Worm (Caenorhabditis elegans) whole organism, L4 larva: Measurements from ENCODE around the gene clpf-1.
A peak's percentile ranks its signal among the peaks of the same experiment; 100 is the strongest.

Experiments used
- F44E2.7 ChIP-seq: fragments of 200-800 bp; sonication (Bioruptor generic); IDR thresholded peaks from 2 replicates; pipeline ENCODE4 v2.1.2; 2022; ENCODE audit warnings: missing genetic modification characterization, missing compliant biosample characterization
- F49E8.2 ChIP-seq: sonication (generic microtip); optimal IDR thresholded peaks from 2 replicates; lab custom pipeline; 2016; ENCODE audit warnings: missing compliant biosample characterization, mild to moderate bottlenecking, missing genetic modification characterization, borderline replicate concordance
- Y5F2A.4 ChIP-seq: fragments of 200-800 bp; sonication (Bioruptor generic); optimal IDR thresholded peaks from 2 replicates; lab custom pipeline; 2018; ENCODE audit warnings: mild to moderate bottlenecking, missing genetic modification characterization, missing compliant biosample characterization
- aha-1 ChIP-seq: fragments of 150-350 bp; peaks from one replicate; lab custom pipeline; 2014; ENCODE audit warnings: missing biosample characterization, missing genetic modification characterization
- ama-1 ChIP-seq: fragments of 150-350 bp; optimal IDR thresholded peaks from 2 replicates; lab custom pipeline; 2014; ENCODE audit warnings: inconsistent platforms, mixed read lengths
- ceh-28 ChIP-seq: fragments of 150-350 bp; optimal IDR thresholded peaks from 2 replicates; lab custom pipeline; 2014; ENCODE audit warnings: missing biosample characterization, missing genetic modification reagents, missing genetic modification characterization
- ceh-44 ChIP-seq: fragments of 200-800 bp; sonication (Bioruptor generic); IDR thresholded peaks from 2 replicates; pipeline ENCODE4 v1.3.6; 2022; ENCODE audit warnings: missing genetic modification reagents, missing genetic modification characterization, missing compliant biosample characterization
- daf-16 ChIP-seq, 3 experiments: sonication (generic microtip); optimal IDR thresholded peaks; 2 replicates each; lab custom pipeline; 2016 to 2017; ENCODE audit warnings: missing genetic modification characterization in 3 of 3, missing genetic modification reagents in 3 of 3, mild to moderate bottlenecking in 2 of 3, missing compliant biosample characterization in 2 of 3, missing biosample characterization in 1 of 3, moderate library complexity in 1 of 3
- dmd-6 ChIP-seq: fragments of 200-800 bp; sonication (Bioruptor generic); IDR thresholded peaks from 2 replicates; pipeline ENCODE4 v1.3.6; 2022; ENCODE audit warnings: missing genetic modification reagents, missing genetic modification characterization, missing compliant biosample characterization
- dpl-1 ChIP-seq: fragments of 150-350 bp; optimal IDR thresholded peaks from 2 replicates; lab custom pipeline; 2014; ENCODE audit warnings: missing biosample characterization, missing genetic modification reagents, missing genetic modification characterization
- duxl-1 ChIP-seq: sonication (generic microtip); optimal IDR thresholded peaks from 2 replicates; lab custom pipeline; 2016; ENCODE audit warnings: mild to moderate bottlenecking, missing genetic modification characterization, moderate library complexity, missing compliant biosample characterization; ENCODE audit not compliant: poor library complexity
- dve-1 ChIP-seq: sonication (generic microtip); optimal IDR thresholded peaks from 2 replicates; lab custom pipeline; 2017; ENCODE audit warnings: antibody characterized with exemption, mild to moderate bottlenecking, missing genetic modification characterization, missing compliant biosample characterization; ENCODE audit not compliant: insufficient read depth
- hif-1 ChIP-seq, 2 experiments: sonication (generic microtip); optimal IDR thresholded peaks; 2 replicates each; lab custom pipeline; 2016 to 2017; ENCODE audit warnings: missing compliant biosample characterization in 2 of 2, missing genetic modification characterization in 2 of 2, missing genetic modification reagents in 2 of 2, missing genotype in 2 of 2, mild to moderate bottlenecking in 1 of 2
- hlh-30 ChIP-seq: sonication (generic microtip); optimal IDR thresholded peaks from 2 replicates; lab custom pipeline; 2017; ENCODE audit warnings: antibody characterized with exemption, mild to moderate bottlenecking, missing genetic modification characterization, missing compliant biosample characterization; ENCODE audit not compliant: insufficient read depth
- lin-15B ChIP-seq: fragments of 150-350 bp; sonication (generic microtip); optimal IDR thresholded peaks from 3 replicates; lab custom pipeline; 2014; ENCODE audit warnings: missing biosample characterization, missing genetic modification characterization
- lin-38 ChIP-seq: fragments of 200-800 bp; sonication (Bioruptor generic); IDR thresholded peaks from 2 replicates; pipeline ENCODE4 v1.3.6; 2022; ENCODE audit warnings: missing genetic modification reagents, missing genetic modification characterization, missing compliant biosample characterization
- lin-39 ChIP-seq: fragments of 150-350 bp; optimal IDR thresholded peaks from 2 replicates; lab custom pipeline; 2014; ENCODE audit warnings: missing biosample characterization, missing genetic modification reagents, missing genetic modification characterization
- lsy-2 ChIP-seq, 2 experiments: fragments of 150-350 bp in 1 of 2; sonication (generic microtip) in 1 of 2; optimal IDR thresholded peaks; 2 replicates each; lab custom pipeline; 2014 to 2017; ENCODE audit warnings: missing biosample characterization in 2 of 2, missing genetic modification characterization in 2 of 2
- mep-1 ChIP-seq: fragments of 150-350 bp; sonication (generic microtip); optimal IDR thresholded peaks from 3 replicates; lab custom pipeline; 2014; ENCODE audit warnings: missing biosample characterization, missing genetic modification characterization
- mes-2 ChIP-seq: sonication (generic microtip); optimal IDR thresholded peaks from 2 replicates; lab custom pipeline; 2016; ENCODE audit warnings: missing genotype, mild to moderate bottlenecking, missing genetic modification characterization, missing compliant biosample characterization; ENCODE audit not compliant: poor library complexity, severe bottlenecking
- mxl-3 ChIP-seq: fragments of 200-800 bp; sonication (Bioruptor generic); optimal IDR thresholded peaks from 2 replicates; lab custom pipeline; 2018; ENCODE audit warnings: mild to moderate bottlenecking, missing genetic modification characterization, missing compliant biosample characterization
- nhr-11 ChIP-seq: fragments of 150-350 bp; optimal IDR thresholded peaks from 2 replicates; lab custom pipeline; 2014; ENCODE audit warnings: missing biosample characterization, missing genetic modification characterization
- nhr-42 ChIP-seq: fragments of 200-800 bp; sonication (Bioruptor generic); IDR thresholded peaks from 2 replicates; pipeline ENCODE4 v1.3.6; 2022; ENCODE audit warnings: missing genetic modification characterization, missing compliant biosample characterization
- nhr-77 ChIP-seq: fragments of 150-350 bp; optimal IDR thresholded peaks from 2 replicates; lab custom pipeline; 2014; ENCODE audit warnings: missing biosample characterization, missing genetic modification characterization
- pqm-1 ChIP-seq: sonication (generic microtip); optimal IDR thresholded peaks from 2 replicates; lab custom pipeline; 2017; ENCODE audit warnings: missing biosample characterization, missing genetic modification characterization
- set-16 ChIP-seq: fragments of 200-800 bp; sonication (Bioruptor generic); IDR thresholded peaks from 2 replicates; pipeline ENCODE4 v1.3.6; 2022; ENCODE audit warnings: missing genetic modification reagents, missing genetic modification characterization, missing compliant biosample characterization
- snpc-1.2 ChIP-seq: fragments of 200-800 bp; sonication (Bioruptor generic); IDR thresholded peaks from 2 replicates; pipeline ENCODE4 v1.3.6; 2022; ENCODE audit warnings: missing genetic modification reagents, missing genetic modification characterization, missing compliant biosample characterization
- tra-1 ChIP-seq: fragments of 200-800 bp; sonication (Bioruptor generic); IDR thresholded peaks from 2 replicates; pipeline ENCODE4 v1.3.6; 2022; ENCODE audit warnings: missing genetic modification reagents, missing genetic modification characterization, missing compliant biosample characterization
- zfp-2 ChIP-seq: sonication (generic microtip); optimal IDR thresholded peaks from 2 replicates; lab custom pipeline; 2016; ENCODE audit warnings: mild to moderate bottlenecking, missing genetic modification characterization, missing compliant biosample characterization

The clpf-1 gene

DNA sequence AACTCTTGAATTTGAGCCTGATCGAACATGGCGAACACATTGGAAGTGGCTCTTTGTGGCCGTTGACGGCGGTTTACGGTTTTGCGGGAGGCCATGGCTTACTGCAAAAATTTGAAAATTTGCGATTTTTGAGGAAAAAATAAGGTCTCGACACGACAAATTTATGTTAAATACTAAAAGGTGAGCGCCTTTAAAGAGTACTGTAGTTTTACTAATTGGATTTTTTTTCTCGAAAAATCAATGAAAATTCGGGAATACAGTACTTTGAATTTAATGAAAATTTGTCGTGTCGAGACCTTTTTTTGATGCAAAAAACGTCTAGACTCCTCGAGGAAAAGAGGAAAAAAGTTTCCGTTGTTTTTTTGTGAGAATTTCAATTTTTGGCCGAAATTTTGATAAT, 3.9 kb upstream of the clpf-1 start, which contains the start of gene mlc-4:
mlc-4 (minus strand) TSS at position 101 of the 400 bp plus-strand sequence.
- TF ChIP-seq pqm-1 (tag; lab: Kevin White, UChicago), result no peak
- TF ChIP-seq dpl-1 (GFP tag; lab: Kevin White, UChicago), result no peak
- no peak for TF ChIP-seq zfp-2

ce11 chrIII:3395112-3395511, 2.4 kb upstream of the clpf-1 start:
- TF ChIP-seq ceh-44 (GFP tag; lab: Robert Waterston, UW), result no peak
- no peak for TF ChIP-seq nhr-42 (GFP tag; lab: Robert Waterston, UW)
- TF ChIP-seq dve-1 (tag; lab: Kevin White, UChicago), result peak; percentile 16
- TF ChIP-seq lsy-2 (tag; optimal IDR thresholded peaks at IDR 0.05; lab: Kevin White, UChicago), result peak in 1 of 2 experiments; percentile 31
- TF ChIP-seq ceh-28, result peak; percentile 31
- TF ChIP-seq nhr-77, result no peak
- peak; percentile 19 for TF ChIP-seq mes-2 (tag; lab: Kevin White, UChicago)
- no peak for TF ChIP-seq F44E2.7
- no peak for TF ChIP-seq tra-1 (GFP tag; lab: Robert Waterston, UW)
- TF ChIP-seq mxl-3 (GFP tag; lab: Kevin White, UChicago), result no peak
- TF ChIP-seq hlh-30 (tag; lab: Kevin White, UChicago), result peak; percentile 49
- TF ChIP-seq ama-1 (lab: Kevin White, UChicago), result no peak
- TF ChIP-seq duxl-1 (tag; lab: Kevin White, UChicago), result no peak
- TF ChIP-seq mep-1 (tag; lab: Kevin White, UChicago), result peak; percentile 5

DNA sequence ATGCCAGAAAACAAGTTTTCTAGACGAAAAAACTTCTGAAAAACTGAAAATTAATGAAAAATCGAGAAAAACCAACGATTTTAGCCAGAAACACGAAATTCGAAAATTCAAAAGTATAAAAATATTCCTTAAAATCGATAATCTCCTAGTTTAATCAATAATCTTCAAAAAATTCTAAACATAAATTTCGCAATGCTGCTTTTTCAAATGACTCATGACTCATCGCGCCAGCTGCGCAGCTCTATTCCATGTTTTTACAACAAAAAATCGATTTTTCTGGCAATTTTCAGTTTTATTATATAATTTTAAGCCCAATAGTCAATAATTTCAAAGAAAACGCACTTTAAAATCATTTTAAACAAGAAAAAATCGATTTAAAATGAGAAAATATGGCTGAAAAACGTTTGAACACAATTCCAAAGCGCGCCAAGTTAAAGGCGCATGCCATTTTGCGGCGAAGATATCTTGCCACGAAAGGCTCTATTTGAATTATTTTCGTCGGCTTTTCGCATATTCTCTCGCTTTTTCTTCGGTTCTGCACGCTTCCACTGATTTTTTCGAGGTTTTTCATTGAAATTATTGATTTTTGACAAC, 1.6 kb upstream of the clpf-1 start, which contains the start of gene cri-3:
cri-3 (plus strand) TSS at position 482 of the 594 bp plus-strand sequence.
- no peak for TF ChIP-seq snpc-1.2 (GFP tag; lab: Robert Waterston, UW)
- TF ChIP-seq dpl-1 (GFP tag; lab: Kevin White, UChicago), result peak; percentile 56
- TF ChIP-seq lin-38 (GFP tag; lab: Robert Waterston, UW), result 0 out of 2 replicates have a peak, but pooled peaks have one; percentile 27
- peak; percentile 20 for TF ChIP-seq mes-2 (tag; lab: Kevin White, UChicago)
- peak in 1 of 2 experiments; percentile 6 for TF ChIP-seq lsy-2 (tag; optimal IDR thresholded peaks at IDR 0.05; lab: Kevin White, UChicago)
- TF ChIP-seq lin-39 (tag; lab: Kevin White, UChicago), result no peak
- peak in 1 of 2 experiments; percentile 39 for TF ChIP-seq hif-1 (tag; optimal IDR thresholded peaks at IDR 0.05; lab: Kevin White, UChicago)
- no peak for TF ChIP-seq dmd-6 (GFP tag; lab: Robert Waterston, UW)

ce11 chrIII:3398485-3398884, 942 bp downstream of the clpf-1 start:
- TF ChIP-seq lin-15B, result peak; percentile 9
- no peak for TF ChIP-seq set-16
- TF ChIP-seq daf-16 (GFP tag; optimal IDR thresholded peaks at IDR 0.05; lab: Kevin White, UChicago), result no peak
- peak; percentile 11 for TF ChIP-seq daf-16 (tag; optimal IDR thresholded peaks at IDR 0.05; lab: Kevin White, UChicago)
- peak; percentile 6 for TF ChIP-seq aha-1 (tag; lab: Kevin White, UChicago)
- no peak for TF ChIP-seq mep-1 (tag; lab: Kevin White, UChicago)
- peak; percentile 53 for TF ChIP-seq lin-38 (GFP tag; lab: Robert Waterston, UW)

DNA sequence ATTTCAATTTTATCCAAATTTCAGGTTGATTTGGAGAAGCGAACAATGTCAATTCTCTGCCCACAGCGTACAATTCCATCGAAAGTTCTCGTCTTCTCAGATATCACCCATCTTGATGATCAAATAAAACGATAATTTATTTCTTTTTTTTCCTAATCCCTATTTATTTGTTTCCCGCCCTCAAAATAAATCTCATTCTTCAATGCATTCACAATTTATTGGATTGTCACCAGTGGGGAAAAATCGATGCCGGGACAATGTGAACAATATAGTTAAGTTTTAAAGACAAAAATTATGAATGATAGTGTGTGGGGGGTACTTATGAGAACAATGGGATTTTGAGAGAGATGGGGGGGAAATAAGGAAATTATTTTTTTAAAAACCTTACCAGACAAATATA, 2.9 kb downstream of the clpf-1 start:
- TF ChIP-seq nhr-11 (tag; lab: Kevin White, UChicago) (no peak), Y5F2A.4 (GFP tag; lab: Kevin White, UChicago) (no peak), lin-38 (GFP tag; lab: Robert Waterston, UW) (peak; percentile 42; the same call in 1 of the 2 replicates), F49E8.2 (tag; lab: Kevin White, UChicago) (peak; percentile 32)
